Worm (Caenorhabditis elegans): Measurements from ENCODE around the gene lad-2.

- no peak for TF ChIP-seq lin-11 (tag; optimal IDR thresholded peaks at IDR 0.05)
- no peak for TF ChIP-seq ceh-31 (tag; optimal IDR thresholded peaks at IDR 0.05)
- no peak for TF ChIP-seq pqm-1 (tag; optimal IDR thresholded peaks at IDR 0.05)
- no peak for TF ChIP-seq hlh-15 (tag; optimal IDR thresholded peaks at IDR 0.05)
- no peak for TF ChIP-seq unc-86 (tag; optimal IDR thresholded peaks at IDR 0.05)
- TF ChIP-seq unc-3 (GFP tag; conservative IDR thresholded peaks at IDR 0.05), result no peak
- TF ChIP-seq unc-3 (tag; optimal IDR thresholded peaks at IDR 0.05), result no peak
- no peak for TF ChIP-seq ceh-9 (tag; optimal IDR thresholded peaks at IDR 0.05)
- no peak for TF ChIP-seq ets-4 (tag; optimal IDR thresholded peaks at IDR 0.05)
- TF ChIP-seq pros-1 (tag; optimal IDR thresholded peaks at IDR 0.05), result no peak
- no peak for TF ChIP-seq tbx-2 (tag; optimal IDR thresholded peaks at IDR 0.05)
- TF ChIP-seq hlh-30 (tag; optimal IDR thresholded peaks at IDR 0.05; ENCODE audit: insufficient read depth), result no peak
- TF ChIP-seq nfya-1 (tag; optimal IDR thresholded peaks at IDR 0.05), result no peak
- TF ChIP-seq nhr-232 (tag; optimal IDR thresholded peaks at IDR 0.05), result no peak
- TF ChIP-seq ttx-3 (tag; optimal IDR thresholded peaks at IDR 0.05), result no peak
Measured at ce11 chrIV:2969399-2969990, 8.8 kb downstream of the lad-2 start, which contains the start of gene Y54G2A.57.
